Worm (Caenorhabditis elegans) whole organism, early embryonic: ENCODE measurements around the gene odr-1.

Source experiments
- B0310.2 ChIP-seq: sonication (generic microtip); optimal IDR thresholded peaks from 2 replicates; lab custom pipeline; 2016; ENCODE audit warnings: mild to moderate bottlenecking, missing genetic modification characterization, missing compliant biosample characterization
- F13C5.2 ChIP-seq: sonication (generic microtip); optimal IDR thresholded peaks from 2 replicates; lab custom pipeline; 2017; ENCODE audit warnings: mild to moderate bottlenecking, missing genetic modification characterization, inconsistent platforms, missing compliant biosample characterization
- aly-1 ChIP-seq: sonication (generic microtip); optimal IDR thresholded peaks from 2 replicates; lab custom pipeline; 2016; ENCODE audit warnings: missing genetic modification characterization, missing compliant biosample characterization
- ama-1 ChIP-seq: fragments of 150-350 bp; optimal IDR thresholded peaks from 2 replicates; lab custom pipeline; 2014
- ceh-13 ChIP-seq: fragments of 200-800 bp; sonication (Bioruptor generic); optimal IDR thresholded peaks from 2 replicates; lab custom pipeline; 2018; ENCODE audit warnings: mild to moderate bottlenecking, missing genetic modification characterization, missing compliant biosample characterization
- ceh-36 ChIP-seq: sonication (generic microtip); optimal IDR thresholded peaks from 2 replicates; lab custom pipeline; 2016; ENCODE audit warnings: missing genetic modification characterization, inconsistent platforms, missing compliant biosample characterization
- ets-7 ChIP-seq: sonication (generic microtip); optimal IDR thresholded peaks from 2 replicates; lab custom pipeline; 2016; ENCODE audit warnings: missing genotype, missing genetic modification characterization, missing compliant biosample characterization
- flt-1 ChIP-seq: fragments of 200-800 bp; sonication (Bioruptor generic); IDR thresholded peaks from 2 replicates; pipeline ENCODE4 v1.3.6; 2022; ENCODE audit warnings: missing genetic modification characterization, missing compliant biosample characterization
- hmbx-1 ChIP-seq: sonication (generic microtip); optimal IDR thresholded peaks from 2 replicates; lab custom pipeline; 2016; ENCODE audit warnings: mild to moderate bottlenecking, missing genetic modification characterization, missing compliant biosample characterization
- hmg-4 ChIP-seq: fragments of 200-800 bp; sonication (Bioruptor generic); optimal IDR thresholded peaks from 2 replicates; lab custom pipeline; 2018; ENCODE audit warnings: mild to moderate bottlenecking, missing genetic modification characterization, missing compliant biosample characterization
- hnd-1 ChIP-seq: sonication (generic microtip); optimal IDR thresholded peaks from 2 replicates; lab custom pipeline; 2016; ENCODE audit warnings: missing genetic modification characterization, missing compliant biosample characterization
- pes-1 ChIP-seq: fragments of 200-800 bp; sonication (Bioruptor generic); IDR thresholded peaks from 2 replicates; pipeline ENCODE4 v1.3.6; 2022; ENCODE audit warnings: missing genetic modification reagents, missing genetic modification characterization, missing compliant biosample characterization
- scrt-1 ChIP-seq: fragments of 200-800 bp; sonication (Bioruptor generic); IDR thresholded peaks from 2 replicates; pipeline ENCODE4 v1.3.6; 2022; ENCODE audit warnings: missing genetic modification characterization, missing compliant biosample characterization
- sea-1 ChIP-seq: fragments of 200-800 bp; sonication (Bioruptor generic); conservative IDR thresholded peaks from 2 replicates; pipeline ENCODE4 v1.3.6; 2022; ENCODE audit warnings: missing genetic modification characterization, missing compliant biosample characterization
- tbx-11 ChIP-seq: fragments of 200-800 bp; sonication (Bioruptor generic); IDR thresholded peaks from 2 replicates; pipeline ENCODE4 v1.3.6; 2022; ENCODE audit warnings: missing genetic modification characterization, missing compliant biosample characterization
- tbx-37 ChIP-seq: fragments of 200-800 bp; sonication (Bioruptor generic); conservative IDR thresholded peaks from 2 replicates; pipeline ENCODE4 v1.3.6; 2022; ENCODE audit warnings: missing genetic modification reagents, missing genetic modification characterization, missing compliant biosample characterization
- tra-4 ChIP-seq: sonication (generic microtip); optimal IDR thresholded peaks from 2 replicates; lab custom pipeline; 2017; ENCODE audit warnings: missing genetic modification characterization, missing compliant biosample characterization

odr-1 gene

ce11 chrX:13591175-13591574 is 40.4 kb upstream of the odr-1 start, which contains the start of gene col-44:
TSS of gene col-44 (plus strand) at chrX:13591475.
- no peak for TF ChIP-seq ceh-36 (tag; lab: Kevin White, UChicago)
- no peak for TF ChIP-seq pes-1 (GFP tag; lab: Robert Waterston, UW)
- no peak for TF ChIP-seq tra-4 (tag; lab: Kevin White, UChicago)
- no peak for TF ChIP-seq tbx-37 (GFP tag; lab: Robert Waterston, UW)
- no peak for TF ChIP-seq aly-1 (tag; lab: Kevin White, UChicago)
- TF ChIP-seq hnd-1 (tag; lab: Kevin White, UChicago): no peak
- no peak for TF ChIP-seq B0310.2
- no peak for TF ChIP-seq F13C5.2 (tag; lab: Kevin White, UChicago)
- no peak for TF ChIP-seq hmg-4
- TF ChIP-seq hmbx-1 (tag; lab: Kevin White, UChicago): no peak
- TF ChIP-seq tbx-11 (GFP tag; lab: Robert Waterston, UW): no peak
- TF ChIP-seq ets-7: no peak
- no peak for TF ChIP-seq scrt-1 (GFP tag; lab: Robert Waterston, UW)
- TF ChIP-seq ceh-13 (GFP tag; lab: Kevin White, UChicago): no peak
- TF ChIP-seq sea-1: no peak
- TF ChIP-seq ama-1 (lab: Kevin White, UChicago): no peak
- no peak for TF ChIP-seq flt-1 (GFP tag; lab: Robert Waterston, UW)

- TF ChIP-seq aly-1 (tag; lab: Kevin White, UChicago) (peak; percentile 5), ets-7 (no peak)
These were observed 39.9 kb upstream of the odr-1 start for ce11 chrX:13590688-13591087.

- TF ChIP-seq sea-1 (no peak), flt-1 (GFP tag; lab: Robert Waterston, UW) (no peak), ceh-13 (GFP tag; lab: Kevin White, UChicago) (no peak), tra-4 (tag; lab: Kevin White, UChicago) (no peak), aly-1 (tag; lab: Kevin White, UChicago) (no peak), pes-1 (GFP tag; lab: Robert Waterston, UW) (no peak), hmg-4 (no peak), B0310.2 (no peak), ama-1 (lab: Kevin White, UChicago) (no peak)
These were observed 38.9 kb upstream of the odr-1 start, which contains the start of gene col-9 for ce11 chrX:13589735-13590134. TSS of gene col-9 (plus strand) at chrX:13590035.

- peak; percentile 63; the same call in 1 of the 2 replicates for TF ChIP-seq pes-1 (GFP tag; lab: Robert Waterston, UW)
- no peak for TF ChIP-seq ets-7
- TF ChIP-seq flt-1 (GFP tag; lab: Robert Waterston, UW): no peak
- no peak for TF ChIP-seq scrt-1 (GFP tag; lab: Robert Waterston, UW)
- no peak for TF ChIP-seq B0310.2
- TF ChIP-seq tra-4 (tag; lab: Kevin White, UChicago): no peak
- TF ChIP-seq ceh-36 (tag; lab: Kevin White, UChicago): no peak
- TF ChIP-seq F13C5.2 (tag; lab: Kevin White, UChicago): no peak
- TF ChIP-seq hmg-4: peak; percentile 4
- TF ChIP-seq hnd-1 (tag; lab: Kevin White, UChicago): no peak
- no peak for TF ChIP-seq ceh-13 (GFP tag; lab: Kevin White, UChicago)
- TF ChIP-seq ama-1 (lab: Kevin White, UChicago): no peak
These were observed 34.1 kb upstream of the odr-1 start, which contains the start of gene unc-84 for ce11 chrX:13584725-13585371. TSS of gene unc-84 (plus strand) at chrX:13584775.

- TF ChIP-seq hmg-4: peak; percentile 74
- no peak for TF ChIP-seq tra-4 (tag; lab: Kevin White, UChicago)
- no peak for TF ChIP-seq F13C5.2 (tag; lab: Kevin White, UChicago)
- no peak for TF ChIP-seq ama-1 (lab: Kevin White, UChicago)
- TF ChIP-seq hmbx-1 (tag; lab: Kevin White, UChicago): no peak
- peak; percentile 61 for TF ChIP-seq aly-1 (tag; lab: Kevin White, UChicago)
- no peak for TF ChIP-seq tbx-11 (GFP tag; lab: Robert Waterston, UW)
- TF ChIP-seq scrt-1 (GFP tag; lab: Robert Waterston, UW): no peak
- TF ChIP-seq ceh-13 (GFP tag; lab: Kevin White, UChicago): no peak
- TF ChIP-seq B0310.2: no peak
- peak; percentile 18 for TF ChIP-seq ets-7
- no peak for TF ChIP-seq flt-1 (GFP tag; lab: Robert Waterston, UW)
- TF ChIP-seq ceh-36 (tag; lab: Kevin White, UChicago): no peak
These were observed 33.1 kb upstream of the odr-1 start for ce11 chrX:13583895-13584344.

- no peak for TF ChIP-seq sea-1
- no peak for TF ChIP-seq hnd-1 (tag; lab: Kevin White, UChicago)
- TF ChIP-seq pes-1 (GFP tag; lab: Robert Waterston, UW): no peak
- no peak for TF ChIP-seq scrt-1 (GFP tag; lab: Robert Waterston, UW)
- no peak for TF ChIP-seq aly-1 (tag; lab: Kevin White, UChicago)
- no peak for TF ChIP-seq ama-1 (lab: Kevin White, UChicago)
- TF ChIP-seq tra-4 (tag; lab: Kevin White, UChicago): no peak
- no peak for TF ChIP-seq ets-7
- no peak for TF ChIP-seq hmbx-1 (tag; lab: Kevin White, UChicago)
- TF ChIP-seq tbx-11 (GFP tag; lab: Robert Waterston, UW): no peak
- TF ChIP-seq B0310.2: no peak
- no peak for TF ChIP-seq ceh-13 (GFP tag; lab: Kevin White, UChicago)
- TF ChIP-seq ceh-36 (tag; lab: Kevin White, UChicago): no peak
These were observed 31.0 kb upstream of the odr-1 start, which contains the start of gene F54B11.10 for ce11 chrX:13581820-13582219. TSS of gene F54B11.10 (plus strand) at chrX:13582120.

ce11 chrX:13578483-13578882 is 27.7 kb upstream of the odr-1 start, which contains the start of gene F54B11.11:
TSS of gene F54B11.11 (plus strand) at chrX:13578783.
- no peak for TF ChIP-seq tbx-37 (GFP tag; lab: Robert Waterston, UW)
- TF ChIP-seq F13C5.2 (tag; lab: Kevin White, UChicago): no peak
- no peak for TF ChIP-seq scrt-1 (GFP tag; lab: Robert Waterston, UW)
- TF ChIP-seq hmbx-1 (tag; lab: Kevin White, UChicago): no peak
- no peak for TF ChIP-seq hnd-1 (tag; lab: Kevin White, UChicago)
- TF ChIP-seq pes-1 (GFP tag; lab: Robert Waterston, UW): no peak
- TF ChIP-seq tra-4 (tag; lab: Kevin White, UChicago): no peak
- no peak for TF ChIP-seq ama-1 (lab: Kevin White, UChicago)
- TF ChIP-seq ceh-36 (tag; lab: Kevin White, UChicago): no peak
- TF ChIP-seq ets-7: no peak
